Fruit fly (Drosophila melanogaster) whole organism, embryonic: Measurements from ENCODE around the gene Slu7.

Experiments
- Adf1 ChIP-seq: fragments of 200-800 bp; sonication (Bioruptor generic); IDR thresholded peaks from 2 replicates; pipeline ENCODE4 v1.3.6; 2022; ENCODE audit warnings: missing biosample characterization, missing genetic modification characterization
- Aef1 ChIP-seq: fragments of 200-800 bp; sonication (Bioruptor generic); IDR thresholded peaks from 3 replicates; pipeline ENCODE4 v1.3.6; 2022; ENCODE audit warnings: missing biosample characterization, missing genetic modification characterization
- Blimp-1 ChIP-seq: fragments of 200-800 bp; sonication (Bioruptor generic); optimal IDR thresholded peaks from 3 replicates; lab custom pipeline; 2018; ENCODE audit warnings: missing biosample characterization, missing genetic modification characterization, mild to moderate bottlenecking, moderate library complexity, missing genetic modification reagents
- CG10147 ChIP-seq: fragments of 200-800 bp; sonication (Bioruptor generic); optimal IDR thresholded peaks from 2 replicates; lab custom pipeline; 2019; ENCODE audit warnings: missing biosample characterization, mild to moderate bottlenecking, missing genetic modification characterization, moderate library complexity
- CG1024 ChIP-seq: fragments of 200-800 bp; sonication (Bioruptor generic); IDR thresholded peaks from 2 replicates; pipeline ENCODE4 v1.3.6; 2022; ENCODE audit warnings: missing biosample characterization, missing genetic modification characterization
- CG12155 ChIP-seq: fragments of 200-800 bp; sonication (Bioruptor generic); optimal IDR thresholded peaks from 3 replicates; lab custom pipeline; 2016; ENCODE audit warnings: missing biosample characterization, missing genetic modification characterization
- CG12391 ChIP-seq: fragments of 200-800 bp; sonication (Bioruptor generic); optimal IDR thresholded peaks from 3 replicates; lab custom pipeline; 2018; ENCODE audit warnings: missing biosample characterization, mild to moderate bottlenecking, missing genetic modification characterization, moderate library complexity
- CG13624 ChIP-seq: fragments of 200-800 bp; sonication (Bioruptor generic); optimal IDR thresholded peaks from 2 replicates; lab custom pipeline; 2016; ENCODE audit warnings: missing biosample characterization, missing genetic modification characterization
- CG13894 ChIP-seq: fragments of 200-800 bp; sonication (Bioruptor generic); optimal IDR thresholded peaks from 3 replicates; lab custom pipeline; 2018; ENCODE audit warnings: missing biosample characterization, mild to moderate bottlenecking, missing genetic modification characterization, moderate library complexity
- CG14667 ChIP-seq: fragments of 200-800 bp; sonication (Bioruptor generic); IDR thresholded peaks from 2 replicates; pipeline ENCODE4 v1.3.6; 2022; ENCODE audit warnings: missing biosample characterization, missing genetic modification characterization
- CG15479 ChIP-seq: fragments of 200-800 bp; sonication (Bioruptor generic); optimal IDR thresholded peaks from 3 replicates; lab custom pipeline; 2019; ENCODE audit warnings: missing biosample characterization, mild to moderate bottlenecking, missing genetic modification characterization, moderate library complexity
- CG15514 ChIP-seq: fragments of 200-800 bp; sonication (Bioruptor generic); optimal IDR thresholded peaks from 3 replicates; lab custom pipeline; 2017; ENCODE audit warnings: missing biosample characterization, missing genetic modification characterization, mild to moderate bottlenecking, moderate library complexity, missing genetic modification reagents
- CG17361 ChIP-seq: fragments of 200-800 bp; sonication (Bioruptor generic); IDR thresholded peaks from 3 replicates; pipeline ENCODE4 v1.3.6; 2022; ENCODE audit warnings: missing biosample characterization, missing genetic modification characterization
- CG2129 ChIP-seq: fragments of 200-800 bp; sonication (Bioruptor generic); IDR thresholded peaks from 2 replicates; pipeline ENCODE4 v1.3.6; 2022; ENCODE audit warnings: missing biosample characterization, missing genetic modification characterization; ENCODE audit not compliant: partially characterized antibody
- CG2678 ChIP-seq: fragments of 200-800 bp; sonication (Bioruptor generic); optimal IDR thresholded peaks from 3 replicates; lab custom pipeline; 2019; ENCODE audit warnings: missing biosample characterization, mild to moderate bottlenecking, missing genetic modification characterization, moderate library complexity
- CG4328 ChIP-seq: fragments of 200-800 bp; sonication (Bioruptor generic); optimal IDR thresholded peaks from 3 replicates; lab custom pipeline; 2017; ENCODE audit warnings: missing biosample characterization, missing genetic modification reagents, missing genetic modification characterization
- CG4424 ChIP-seq: fragments of 200-800 bp; sonication (Bioruptor generic); optimal IDR thresholded peaks from 3 replicates; lab custom pipeline; 2016; ENCODE audit warnings: missing biosample characterization, missing genetic modification characterization
- CG6854 ChIP-seq: fragments of 200-800 bp; sonication (Bioruptor generic); optimal IDR thresholded peaks from 3 replicates; lab custom pipeline; 2017; ENCODE audit warnings: missing biosample characterization, mild to moderate bottlenecking, missing genetic modification characterization
- CG9609 ChIP-seq: fragments of 200-800 bp; sonication (Bioruptor generic); optimal IDR thresholded peaks from 3 replicates; lab custom pipeline; 2016; ENCODE audit warnings: missing biosample characterization, missing genetic modification characterization
- Camta ChIP-seq: fragments of 200-800 bp; sonication (Bioruptor generic); optimal IDR thresholded peaks from 2 replicates; lab custom pipeline; 2016; ENCODE audit warnings: missing biosample characterization, missing genetic modification characterization
- CkIIα-i1 ChIP-seq: fragments of 200-800 bp; sonication (Bioruptor generic); IDR thresholded peaks from 2 replicates; pipeline ENCODE4 v1.3.6; 2022; ENCODE audit warnings: missing biosample characterization, missing genetic modification characterization
- CrebB ChIP-seq: fragments of 200-800 bp; sonication (Bioruptor generic); optimal IDR thresholded peaks from 3 replicates; lab custom pipeline; 2018; ENCODE audit warnings: missing biosample characterization, mild to moderate bottlenecking, missing genetic modification characterization
- D ChIP-seq, 2 experiments: fragments of 200-800 bp in 1 of 2; fragments of >200 bp in 1 of 2; sonication (Bioruptor generic) in 1 of 2; optimal IDR thresholded peaks; 2 replicates in 1 of 2; 3 replicates in 1 of 2; lab custom pipeline; 2017; ENCODE audit warnings: mild to moderate bottlenecking in 1 of 2, missing biosample characterization in 1 of 2, missing genetic modification characterization in 1 of 2, missing genetic modification reagents in 1 of 2
- D19B ChIP-seq: fragments of 200-800 bp; sonication (Bioruptor generic); optimal IDR thresholded peaks from 2 replicates; lab custom pipeline; 2017; ENCODE audit warnings: missing biosample characterization, mild to moderate bottlenecking, missing genetic modification characterization
- Deaf1 ChIP-seq: fragments of 200-800 bp; optimal IDR thresholded peaks from 3 replicates; lab custom pipeline; 2019; ENCODE audit warnings: missing biosample characterization, mild to moderate bottlenecking, missing genetic modification characterization, moderate library complexity
- Dref ChIP-seq: fragments of 200-800 bp; sonication (Bioruptor generic); IDR thresholded peaks from 2 replicates; pipeline ENCODE4 v1.3.6; 2022; ENCODE audit warnings: missing biosample characterization, missing genetic modification characterization
- Ets97D ChIP-seq: fragments of 200-800 bp; sonication (Bioruptor generic); optimal IDR thresholded peaks from 3 replicates; lab custom pipeline; 2016; ENCODE audit warnings: missing biosample characterization, missing genetic modification characterization
- HLHmδ ChIP-seq: fragments of 200-800 bp; sonication (Bioruptor generic); optimal IDR thresholded peaks from 2 replicates; lab custom pipeline; 2018; ENCODE audit warnings: missing biosample characterization, mild to moderate bottlenecking, missing genetic modification characterization, moderate library complexity
- Hand ChIP-seq: fragments of 200-800 bp; sonication (Bioruptor generic); optimal IDR thresholded peaks from 2 replicates; lab custom pipeline; 2017; ENCODE audit warnings: mild to moderate bottlenecking, missing biosample characterization, missing genetic modification reagents, missing genetic modification characterization
- Hr78 ChIP-seq, 2 experiments: fragments of 200-800 bp in 1 of 2; fragments of >200 bp in 1 of 2; sonication (Bioruptor generic) in 1 of 2; optimal IDR thresholded peaks; 2 replicates each; lab custom pipeline; 2017 to 2019; ENCODE audit warnings: missing biosample characterization in 2 of 2, missing genetic modification characterization in 2 of 2, mild to moderate bottlenecking in 1 of 2, moderate library complexity in 1 of 2
- Sry-β ChIP-seq: fragments of 200-800 bp; sonication (Bioruptor generic); optimal IDR thresholded peaks from 2 replicates; lab custom pipeline; 2018; ENCODE audit warnings: missing biosample characterization, mild to moderate bottlenecking, missing genetic modification characterization, moderate library complexity
- YL-1 ChIP-seq: fragments of 200-800 bp; sonication (Bioruptor generic); optimal IDR thresholded peaks from 3 replicates; lab custom pipeline; 2017; ENCODE audit warnings: missing biosample characterization, mild to moderate bottlenecking, missing genetic modification characterization
- ase ChIP-seq: fragments of 200-800 bp; sonication (Bioruptor generic); IDR thresholded peaks from 3 replicates; pipeline ENCODE4 v1.3.6; 2022; ENCODE audit warnings: missing biosample characterization, missing genetic modification characterization
- bowl ChIP-seq: fragments of 200-800 bp; sonication (Bioruptor generic); IDR thresholded peaks from 2 replicates; pipeline ENCODE4 v1.3.6; 2022; ENCODE audit warnings: missing biosample characterization, missing genetic modification characterization
- dmrt11E ChIP-seq: fragments of 200-800 bp; sonication (Bioruptor generic); optimal IDR thresholded peaks from 3 replicates; lab custom pipeline; 2018; ENCODE audit warnings: missing biosample characterization, mild to moderate bottlenecking, missing genetic modification characterization, moderate library complexity
- gcm ChIP-seq: fragments of 200-800 bp; sonication (Bioruptor generic); optimal IDR thresholded peaks from 2 replicates; lab custom pipeline; 2019; ENCODE audit warnings: missing biosample characterization, mild to moderate bottlenecking, missing genetic modification characterization, moderate library complexity
- jumu ChIP-seq: fragments of 200-800 bp; sonication (Bioruptor generic); optimal IDR thresholded peaks from 3 replicates; lab custom pipeline; 2016; ENCODE audit warnings: missing biosample characterization, missing genetic modification characterization
- ken ChIP-seq: fragments of 200-800 bp; sonication (Bioruptor generic); IDR thresholded peaks from 3 replicates; pipeline ENCODE4 v1.3.6; 2022; ENCODE audit warnings: missing biosample characterization, missing genetic modification characterization
- knrl ChIP-seq: fragments of 200-800 bp; sonication (Bioruptor generic); IDR thresholded peaks from 3 replicates; pipeline ENCODE4 v1.3.6; 2022; ENCODE audit warnings: missing biosample characterization, missing genetic modification characterization; ENCODE audit not compliant: partially characterized antibody
- maf-S ChIP-seq: fragments of 200-800 bp; sonication (Bioruptor generic); optimal IDR thresholded peaks from 2 replicates; lab custom pipeline; 2016; ENCODE audit warnings: missing biosample characterization, missing genetic modification characterization
- nom ChIP-seq: fragments of 200-800 bp; sonication (Bioruptor generic); optimal IDR thresholded peaks from 2 replicates; lab custom pipeline; 2017; ENCODE audit warnings: missing biosample characterization, missing genetic modification characterization, mild to moderate bottlenecking, moderate library complexity, missing genetic modification reagents
- otp ChIP-seq: fragments of 200-800 bp; sonication (Bioruptor generic); IDR thresholded peaks from 3 replicates; pipeline ENCODE4, ENCODE4 v1.3.6; 2022; ENCODE audit warnings: missing biosample characterization, missing genetic modification characterization
- p53 ChIP-seq: fragments of 200-800 bp; sonication (Bioruptor generic); optimal IDR thresholded peaks from 2 replicates; lab custom pipeline; 2016; ENCODE audit warnings: missing biosample characterization, missing genetic modification characterization
- pita ChIP-seq: fragments of 200-800 bp; sonication (Bioruptor generic); optimal IDR thresholded peaks from 2 replicates; lab custom pipeline; 2017; ENCODE audit warnings: missing biosample characterization, mild to moderate bottlenecking, missing genetic modification characterization
- ranshi ChIP-seq: fragments of 200-800 bp; sonication (Bioruptor generic); IDR thresholded peaks from 2 replicates; pipeline ENCODE4 v1.3.6; 2022; ENCODE audit warnings: missing biosample characterization, missing genetic modification characterization
- tll ChIP-seq, 2 experiments: fragments of 200-800 bp in 1 of 2; fragments of >200 bp in 1 of 2; sonication (Bioruptor generic) in 1 of 2; optimal IDR thresholded peaks; 2 replicates each; lab custom pipeline; 2017 to 2019; ENCODE audit warnings: missing biosample characterization in 2 of 2, missing genetic modification characterization in 2 of 2, mild to moderate bottlenecking in 1 of 2, moderate library complexity in 1 of 2
- trh ChIP-seq: fragments of 200-800 bp; sonication (Bioruptor generic); optimal IDR thresholded peaks from 2 replicates; lab custom pipeline; 2016; ENCODE audit warnings: missing biosample characterization, missing genetic modification characterization
- vfl ChIP-seq: fragments of 200-800 bp; sonication (Bioruptor generic); optimal IDR thresholded peaks from 2 replicates; lab custom pipeline; 2016; ENCODE audit warnings: missing biosample characterization, missing genetic modification characterization

The Slu7 gene

dm6 chr3R:29068430-29069207 lies 29.7 kb upstream of the Slu7 start (continued):
- TF ChIP-seq D (optimal IDR thresholded peaks at IDR 0.05; lab: Kevin White, UChicago), result no peak
- TF ChIP-seq D (GFP tag; optimal IDR thresholded peaks at IDR 0.05; lab: Kevin White, UChicago), result no peak
- TF ChIP-seq tll (GFP tag; optimal IDR thresholded peaks at IDR 0.05; lab: Kevin White, UChicago), result no peak
- no peak for TF ChIP-seq Dref (GFP tag; lab: Robert Waterston, UW)
- no peak for TF ChIP-seq vfl (GFP tag; lab: Kevin White, UChicago)
- TF ChIP-seq maf-S (GFP tag; lab: Kevin White, UChicago), result peak; percentile 30
- TF ChIP-seq jumu (GFP tag; lab: Kevin White, UChicago), result no peak
- no peak for TF ChIP-seq p53
- TF ChIP-seq trh (GFP tag; lab: Kevin White, UChicago), result no peak
- TF ChIP-seq CG4328, result no peak
- TF ChIP-seq Hr78 (GFP tag; optimal IDR thresholded peaks at IDR 0.05; lab: Kevin White, UChicago), result no peak
- peak; percentile 6 for TF ChIP-seq Blimp-1
- TF ChIP-seq CG13894 (tag; lab: Kevin White, UChicago), result peak; percentile 32
- TF ChIP-seq Camta (GFP tag; lab: Kevin White, UChicago), result no peak
- TF ChIP-seq CrebB (tag; lab: Kevin White, UChicago), result peak; percentile 45
- peak; percentile 43 for TF ChIP-seq CG12391 (tag; lab: Kevin White, UChicago)
- no peak for TF ChIP-seq pita (GFP tag; lab: Kevin White, UChicago)
- no peak for TF ChIP-seq nom (GFP tag; lab: Kevin White, UChicago)
- TF ChIP-seq D19B, result no peak
- TF ChIP-seq knrl (GFP tag; lab: Robert Waterston, UW), result no peak
- peak; percentile 11 for TF ChIP-seq CG13624 (GFP tag; lab: Kevin White, UChicago)
- TF ChIP-seq Sry-β (GFP tag; lab: Kevin White, UChicago), result no peak
- TF ChIP-seq CG15479, result no peak
- peak; percentile 22 for TF ChIP-seq Hand
- no peak for TF ChIP-seq Deaf1 (tag; lab: Kevin White, UChicago)
- no peak for TF ChIP-seq YL-1 (GFP tag; lab: Kevin White, UChicago)
- peak; percentile 18 for TF ChIP-seq gcm (GFP tag; lab: Kevin White, UChicago)
- TF ChIP-seq HLHmδ (GFP tag; lab: Kevin White, UChicago), result no peak
- no peak for TF ChIP-seq ken (GFP tag; lab: Robert Waterston, UW)
- TF ChIP-seq CG1024 (GFP tag; lab: Robert Waterston, UW), result no peak
- no peak for TF ChIP-seq Ets97D (GFP tag; lab: Kevin White, UChicago)
- TF ChIP-seq otp, result no peak
- peak; percentile 32; the same call in 1 of the 3 replicates for TF ChIP-seq CG17361 (GFP tag; lab: Robert Waterston, UW)
- TF ChIP-seq CG14667 (GFP tag; lab: Robert Waterston, UW), result peak; percentile 8; the same call in 1 of the 2 replicates
- no peak for TF ChIP-seq ase (GFP tag; lab: Robert Waterston, UW)
- no peak for TF ChIP-seq CG12155 (GFP tag; lab: Kevin White, UChicago)
- TF ChIP-seq Adf1 (GFP tag; lab: Robert Waterston, UW), result no peak
- no peak for TF ChIP-seq CG6854 (GFP tag; lab: Kevin White, UChicago)
- no peak for TF ChIP-seq CG2129
- peak; percentile 19 for TF ChIP-seq CG15514 (GFP tag; lab: Kevin White, UChicago)
- peak; percentile 32 for TF ChIP-seq CG4424 (GFP tag; lab: Kevin White, UChicago)
- no peak for TF ChIP-seq CG9609
- TF ChIP-seq ranshi, result 0 out of 2 replicates have a peak, but pooled peaks have one; percentile 7
- peak; percentile 71 for TF ChIP-seq CG2678 (tag; lab: Kevin White, UChicago)
- no peak for TF ChIP-seq bowl (GFP tag; lab: Robert Waterston, UW)
- TF ChIP-seq CG10147 (GFP tag; lab: Kevin White, UChicago), result no peak
- TF ChIP-seq Aef1 (GFP tag; lab: Robert Waterston, UW), result peak; percentile 28; the same call in 1 of the 3 replicates
- no peak for TF ChIP-seq CkIIα-i1 (GFP tag; lab: Robert Waterston, UW)
- TF ChIP-seq dmrt11E (tag; lab: Kevin White, UChicago), result peak; percentile 24
